Worm (Caenorhabditis elegans) whole organism, young adult: ENCODE results near the gene mboa-4.

Experiments used
- B0035.1 ChIP-seq: sonication (generic microtip); optimal IDR thresholded peaks from 2 replicates; lab custom pipeline; 2016; ENCODE audit warnings: missing genetic modification characterization, mild to moderate bottlenecking, missing compliant biosample characterization, missing genotype, missing genetic modification reagents
- B0261.1 ChIP-seq: sonication (generic microtip); optimal IDR thresholded peaks from 2 replicates; lab custom pipeline; 2016; ENCODE audit warnings: mild to moderate bottlenecking, missing genetic modification characterization, moderate library complexity, missing compliant biosample characterization
- C17E4.6 ChIP-seq: fragments of 200-800 bp; sonication (Bioruptor generic); IDR thresholded peaks from 2 replicates; pipeline ENCODE4 v1.3.6; 2022; ENCODE audit warnings: missing genetic modification reagents, missing genetic modification characterization, missing compliant biosample characterization
- D2030.7 ChIP-seq: fragments of 200-800 bp; sonication (Bioruptor generic); IDR thresholded peaks from 2 replicates; pipeline ENCODE4 v1.3.6; 2022; ENCODE audit warnings: missing genetic modification reagents, missing genetic modification characterization, missing compliant biosample characterization
- T07F8.4 ChIP-seq: sonication (generic microtip); optimal IDR thresholded peaks from 2 replicates; lab custom pipeline; 2016; ENCODE audit warnings: mild to moderate bottlenecking, missing genetic modification characterization, moderate library complexity, missing compliant biosample characterization
- aptf-2 ChIP-seq: fragments of 200-800 bp; sonication (Bioruptor generic); conservative IDR thresholded peaks from 2 replicates; pipeline ENCODE4 v1.3.6; 2022; ENCODE audit warnings: missing genetic modification reagents, missing genetic modification characterization, missing compliant biosample characterization
- atf-7 ChIP-seq: sonication (generic microtip); optimal IDR thresholded peaks from 2 replicates; lab custom pipeline; 2017; ENCODE audit warnings: mild to moderate bottlenecking, missing genetic modification characterization, missing compliant biosample characterization
- bed-2 ChIP-seq: fragments of 200-800 bp; sonication (Bioruptor generic); IDR thresholded peaks from 2 replicates; pipeline ENCODE4 v1.3.6; 2022; ENCODE audit warnings: missing genetic modification reagents, missing genetic modification characterization, missing compliant biosample characterization
- ceh-58 ChIP-seq: fragments of 200-800 bp; sonication (Bioruptor generic); IDR thresholded peaks from 2 replicates; pipeline ENCODE4 v1.3.6; 2022; ENCODE audit warnings: missing genetic modification characterization, missing compliant biosample characterization
- ceh-91 ChIP-seq: fragments of 200-800 bp; sonication (Bioruptor generic); IDR thresholded peaks from 2 replicates; pipeline ENCODE4 v1.3.6; 2022; ENCODE audit warnings: missing genetic modification reagents, missing genetic modification characterization, missing compliant biosample characterization
- dox-1 ChIP-seq: fragments of 200-800 bp; sonication (Bioruptor generic); IDR thresholded peaks from 2 replicates; pipeline ENCODE4 v1.3.6; 2022; ENCODE audit warnings: missing genetic modification reagents, missing genetic modification characterization, missing compliant biosample characterization
- dpff-1 ChIP-seq: sonication (generic microtip); optimal IDR thresholded peaks from 2 replicates; lab custom pipeline; 2017; ENCODE audit warnings: mild to moderate bottlenecking, missing genetic modification characterization, missing compliant biosample characterization
- egl-18 ChIP-seq: fragments of 200-800 bp; sonication (Bioruptor generic); IDR thresholded peaks from 2 replicates; pipeline ENCODE4 v1.3.6; 2022; ENCODE audit warnings: missing genetic modification reagents, missing genetic modification characterization, missing compliant biosample characterization
- egl-44 ChIP-seq: fragments of 200-800 bp; sonication (Bioruptor generic); IDR thresholded peaks from 2 replicates; pipeline ENCODE4 v1.3.6; 2022; ENCODE audit warnings: missing genetic modification reagents, missing genetic modification characterization, missing compliant biosample characterization
- egrh-3 ChIP-seq: fragments of 200-800 bp; sonication (Bioruptor generic); IDR thresholded peaks from 2 replicates; pipeline ENCODE4 v1.3.6; 2022; ENCODE audit warnings: missing genetic modification reagents, missing genetic modification characterization, missing compliant biosample characterization
- ekl-4 ChIP-seq: fragments of 200-800 bp; sonication (Bioruptor generic); IDR thresholded peaks from 2 replicates; pipeline ENCODE4 v1.3.6; 2022; ENCODE audit warnings: missing genetic modification reagents, missing genetic modification characterization, missing compliant biosample characterization
- ets-4 ChIP-seq: fragments of 200-800 bp; sonication (Bioruptor generic); optimal IDR thresholded peaks from 2 replicates; lab custom pipeline; 2018; ENCODE audit warnings: mild to moderate bottlenecking, missing genetic modification characterization, missing compliant biosample characterization
- hmg-20 ChIP-seq: fragments of 200-800 bp; sonication (Bioruptor generic); IDR thresholded peaks from 2 replicates; pipeline ENCODE4 v1.3.6; 2022; ENCODE audit warnings: missing genetic modification reagents, missing genetic modification characterization, missing compliant biosample characterization
- hsf-1 ChIP-seq: fragments of 200-800 bp; sonication (Bioruptor generic); IDR thresholded peaks from 2 replicates; pipeline ENCODE4 v1.3.6; 2022; ENCODE audit warnings: missing genetic modification reagents, missing genetic modification characterization, missing compliant biosample characterization
- let-526 ChIP-seq: fragments of 200-800 bp; sonication (Bioruptor generic); IDR thresholded peaks from 2 replicates; pipeline ENCODE4 v1.3.6; 2022; ENCODE audit warnings: missing genetic modification reagents, missing genetic modification characterization, missing compliant biosample characterization
- let-607 ChIP-seq, 2 experiments: fragments of 200-800 bp in 1 of 2; sonication (Bioruptor generic) in 1 of 2; sonication (generic microtip) in 1 of 2; optimal IDR thresholded peaks; 2 replicates each; lab custom pipeline; 2016 to 2018; ENCODE audit warnings: mild to moderate bottlenecking in 2 of 2, missing compliant biosample characterization in 2 of 2, missing genetic modification characterization in 2 of 2, moderate library complexity in 2 of 2, missing genotype in 1 of 2
- lin-54 ChIP-seq: fragments of 200-800 bp; sonication (Bioruptor generic); optimal IDR thresholded peaks from 2 replicates; lab custom pipeline; 2018; ENCODE audit warnings: mild to moderate bottlenecking, missing genetic modification characterization, missing compliant biosample characterization
- lsy-27 ChIP-seq: sonication (generic microtip); optimal IDR thresholded peaks from 2 replicates; lab custom pipeline; 2017; ENCODE audit warnings: missing genetic modification characterization, mild to moderate bottlenecking, missing compliant biosample characterization, antibody characterized with exemption, missing genotype, borderline replicate concordance; ENCODE audit not compliant: insufficient read depth
- madf-3 ChIP-seq: fragments of 200-800 bp; sonication (Bioruptor generic); IDR thresholded peaks from 2 replicates; pipeline ENCODE4 v1.3.6; 2022; ENCODE audit warnings: missing genetic modification reagents, missing genetic modification characterization, missing compliant biosample characterization
- madf-6 ChIP-seq: fragments of 200-800 bp; sonication (Bioruptor generic); IDR thresholded peaks from 2 replicates; pipeline ENCODE4 v1.3.6; 2022; ENCODE audit warnings: missing genetic modification reagents, missing genetic modification characterization, missing compliant biosample characterization
- mxl-1 ChIP-seq: sonication (generic microtip); optimal IDR thresholded peaks from 2 replicates; lab custom pipeline; 2016; ENCODE audit warnings: missing genetic modification characterization, missing compliant biosample characterization
- nfya-1 ChIP-seq: sonication (generic microtip); optimal IDR thresholded peaks from 2 replicates; lab custom pipeline; 2017; ENCODE audit warnings: antibody characterized with exemption, missing compliant biosample characterization, missing genetic modification characterization, borderline replicate concordance; ENCODE audit not compliant: insufficient read depth
- nfyb-1 ChIP-seq: fragments of 200-800 bp; sonication (Bioruptor generic); IDR thresholded peaks from 2 replicates; pipeline ENCODE4 v1.3.6; 2022; ENCODE audit warnings: missing genetic modification reagents, missing genetic modification characterization, missing compliant biosample characterization
- nhr-90 ChIP-seq: sonication (generic microtip); optimal IDR thresholded peaks from 2 replicates; lab custom pipeline; 2016; ENCODE audit warnings: missing genotype, mild to moderate bottlenecking, missing genetic modification characterization, missing compliant biosample characterization
- pbrm-1 ChIP-seq: fragments of 200-800 bp; sonication (Bioruptor generic); IDR thresholded peaks from 2 replicates; pipeline ENCODE4 v1.3.6; 2022; ENCODE audit warnings: missing genetic modification reagents, missing genetic modification characterization, missing compliant biosample characterization
- rec-8 ChIP-seq, 2 experiments: sonication (generic microtip); optimal IDR thresholded peaks; 2 replicates each; lab custom pipeline; 2016; ENCODE audit warnings: mild to moderate bottlenecking in 2 of 2, missing genetic modification characterization in 2 of 2, missing genetic modification reagents in 2 of 2, missing genotype in 2 of 2, missing biosample characterization in 1 of 2, missing compliant biosample characterization in 1 of 2, moderate library complexity in 1 of 2
- repo-1 ChIP-seq: sonication (generic microtip); optimal IDR thresholded peaks from 2 replicates; lab custom pipeline; 2017; ENCODE audit warnings: mild to moderate bottlenecking, missing genetic modification characterization, missing compliant biosample characterization
- rpc-1 ChIP-seq, 2 experiments: fragments of 150-350 bp in 1 of 2; sonication (generic microtip) in 1 of 2; optimal IDR thresholded peaks; 2 replicates each; lab custom pipeline; 2014 to 2018; ENCODE audit warnings: missing biosample characterization in 1 of 2, missing genetic modification characterization in 1 of 2, missing genetic modification reagents in 1 of 2, missing genotype in 1 of 2
- snpc-1.1 ChIP-seq: sonication (generic microtip); optimal IDR thresholded peaks from 2 replicates; lab custom pipeline; 2017; ENCODE audit warnings: missing genetic modification characterization, mild to moderate bottlenecking, missing compliant biosample characterization, antibody characterized with exemption, moderate library complexity, missing genotype, missing genetic modification reagents; ENCODE audit not compliant: insufficient read depth
- snpc-4 ChIP-seq, 5 experiments: fragments of 150-350 bp in 1 of 5; sonication (generic microtip) in 4 of 5; optimal IDR thresholded peaks; 2 replicates each; lab custom pipeline; 2014 to 2018; ENCODE audit warnings: missing genetic modification characterization in 5 of 5, missing biosample characterization in 3 of 5, antibody characterized with exemption in 2 of 5, mild to moderate bottlenecking in 2 of 5, missing compliant biosample characterization in 2 of 5, missing genotype in 2 of 5, moderate library complexity in 2 of 5, missing genetic modification reagents in 1 of 5
- unc-130 ChIP-seq: sonication (generic microtip); optimal IDR thresholded peaks from 2 replicates; lab custom pipeline; 2016; ENCODE audit warnings: missing genetic modification reagents, missing genetic modification characterization, missing compliant biosample characterization
- unc-62 ChIP-seq: fragments of 150-350 bp; optimal IDR thresholded peaks from 2 replicates; lab custom pipeline; 2014; ENCODE audit warnings: missing biosample characterization, missing genetic modification reagents, missing genetic modification characterization
- xnd-1 ChIP-seq: sonication (generic microtip); optimal IDR thresholded peaks from 2 replicates; lab custom pipeline; 2016; ENCODE audit warnings: missing genotype, missing genetic modification reagents, missing genetic modification characterization, missing compliant biosample characterization
- ztf-18 ChIP-seq: sonication (generic microtip); optimal IDR thresholded peaks from 2 replicates; lab custom pipeline; 2016; ENCODE audit warnings: missing genotype, mild to moderate bottlenecking, missing genetic modification characterization, missing compliant biosample characterization
- ztf-22 ChIP-seq: fragments of 200-800 bp; sonication (Bioruptor generic); optimal IDR thresholded peaks from 2 replicates; lab custom pipeline; 2018; ENCODE audit warnings: mild to moderate bottlenecking, missing genetic modification characterization, moderate library complexity, missing compliant biosample characterization
- ztf-25 ChIP-seq: fragments of 200-800 bp; sonication (Bioruptor generic); IDR thresholded peaks from 2 replicates; pipeline ENCODE4 v1.3.6; 2022; ENCODE audit warnings: missing genetic modification reagents, missing genetic modification characterization, missing compliant biosample characterization
- ztf-3 ChIP-seq: fragments of 200-800 bp; sonication (Bioruptor generic); optimal IDR thresholded peaks from 2 replicates; lab custom pipeline; 2018; ENCODE audit warnings: mild to moderate bottlenecking, missing genetic modification characterization, missing compliant biosample characterization

mboa-4 gene

DNA sequence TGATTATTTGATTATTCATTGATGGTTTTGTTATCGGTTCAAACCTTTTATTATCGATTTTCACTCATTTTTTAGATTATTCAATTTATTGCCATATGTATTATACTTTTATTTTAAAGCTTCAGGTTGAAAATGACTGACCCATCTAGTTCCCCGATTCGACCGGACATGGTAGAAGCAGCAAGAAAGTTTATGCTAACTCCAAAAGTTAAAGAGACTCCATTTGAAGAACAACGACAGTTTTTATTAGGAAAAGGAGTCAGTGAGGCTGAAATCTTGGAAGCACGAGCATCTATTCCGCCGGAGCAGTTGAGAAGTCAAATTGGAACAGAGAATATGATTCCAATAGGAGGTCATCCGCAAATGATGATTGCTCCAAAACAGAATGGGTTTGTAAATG lies 23.2 kb upstream of the mboa-4 start, which contains the start of gene prx-14 (continued):
- TF ChIP-seq ceh-91 (GFP tag; lab: Robert Waterston, UW) (no peak), dpff-1 (tag; lab: Kevin White, UChicago) (no peak), repo-1 (tag; lab: Kevin White, UChicago) (peak; percentile 52), bed-2 (GFP tag; lab: Robert Waterston, UW) (no peak), D2030.7 (no peak), B0261.1 (no peak), mxl-1 (tag; lab: Kevin White, UChicago) (no peak), snpc-1.1 (tag; lab: Kevin White, UChicago) (no peak), egl-44 (no peak), lin-54 (GFP tag; lab: Kevin White, UChicago) (no peak), unc-62 (GFP tag; lab: Kevin White, UChicago) (no peak), pbrm-1 (GFP tag; lab: Robert Waterston, UW) (no peak), dox-1 (GFP tag; lab: Robert Waterston, UW) (no peak), nfya-1 (tag; lab: Kevin White, UChicago) (no peak), nfyb-1 (GFP tag; lab: Robert Waterston, UW) (no peak), ztf-3 (GFP tag; lab: Kevin White, UChicago) (no peak), egl-18 (GFP tag; lab: Robert Waterston, UW) (no peak), nhr-90 (tag; lab: Kevin White, UChicago) (no peak), unc-130 (GFP tag; lab: Kevin White, UChicago) (no peak)

DNA sequence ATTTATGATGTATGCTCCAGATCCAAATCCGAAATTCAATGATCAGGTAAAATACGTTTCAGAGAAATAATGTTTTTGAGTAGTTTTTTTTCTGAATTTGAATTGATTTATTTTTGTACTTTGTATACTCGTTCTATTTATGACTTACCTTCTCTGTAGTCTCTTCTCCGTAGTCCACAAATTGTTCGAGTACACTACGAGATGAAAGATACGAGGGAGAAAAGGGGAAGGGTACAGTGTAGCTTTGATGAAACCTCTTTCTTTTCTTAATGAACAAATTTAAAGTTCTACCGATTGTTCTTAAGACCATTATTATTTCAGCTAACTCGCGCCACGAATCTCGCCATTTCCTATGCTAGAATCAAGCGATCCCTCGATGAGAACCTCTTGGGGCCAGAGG lies 20.3 kb upstream of the mboa-4 start:
- TF ChIP-seq dpff-1 (tag; lab: Kevin White, UChicago) (no peak), T07F8.4 (tag; lab: Kevin White, UChicago) (no peak), rpc-1 (optimal IDR thresholded peaks at IDR 0.05; lab: Kevin White, UChicago) (no peak), rpc-1 (tag; optimal IDR thresholded peaks at IDR 0.05; lab: Kevin White, UChicago) (no peak), ztf-18 (tag; lab: Kevin White, UChicago) (no peak), egl-18 (GFP tag; lab: Robert Waterston, UW) (no peak), madf-6 (no peak), rec-8 (tag; optimal IDR thresholded peaks at IDR 0.05; lab: Kevin White, UChicago) (no peak), ets-4 (GFP tag; lab: Kevin White, UChicago) (no peak), lsy-27 (tag; lab: Kevin White, UChicago) (no peak), hsf-1 (GFP tag; lab: Robert Waterston, UW) (no peak; the same call in 1 of the 2 replicates), ceh-58 (GFP tag; lab: Robert Waterston, UW) (no peak)

DNA sequence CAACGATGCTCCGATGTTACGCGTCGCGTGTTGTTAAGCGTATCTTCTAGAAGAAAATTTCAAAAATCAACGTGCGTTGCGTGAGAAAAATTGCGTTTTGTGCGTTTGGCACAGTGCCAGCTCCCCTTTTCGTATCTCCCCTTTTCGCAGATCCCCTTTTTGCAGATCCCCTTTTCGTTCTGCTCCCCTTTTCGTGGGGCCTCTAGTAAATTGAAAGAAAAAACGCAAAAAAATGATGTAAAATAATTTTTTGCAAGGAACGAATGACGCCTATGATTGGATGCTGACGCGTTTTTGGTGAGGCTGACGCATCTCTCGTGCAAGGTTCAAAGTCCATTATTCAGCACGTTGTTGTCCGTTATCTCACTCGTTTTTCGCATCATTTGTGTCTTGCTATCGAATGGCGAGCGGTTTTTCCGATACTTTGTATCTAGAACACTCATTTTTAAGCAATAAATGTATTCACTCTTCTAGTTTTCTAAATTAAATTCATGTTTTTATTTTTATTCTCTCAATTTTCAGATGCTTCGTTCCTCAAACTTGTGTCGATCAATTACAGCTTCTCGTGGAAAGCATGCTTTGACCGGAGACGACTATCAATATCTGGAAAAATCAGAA lies 19.4 kb upstream of the mboa-4 start, which contains the start of gene cpt-2:
Gene cpt-2, plus strand, starts transcription at position 523 of the 618 bp plus-strand sequence.
- TF ChIP-seq hmg-20 (GFP tag; lab: Robert Waterston, UW) (peak; percentile 84; the same call in 1 of the 2 replicates), madf-6 (peak; percentile 82), madf-3 (GFP tag; lab: Robert Waterston, UW) (peak; percentile 90), D2030.7 (peak; percentile 95), C17E4.6 (GFP tag; lab: Robert Waterston, UW) (peak; percentile 88), xnd-1 (peak; percentile 44), snpc-4 (GFP tag; optimal IDR thresholded peaks at IDR 0.05; lab: Kevin White, UChicago) (peak; percentile 13), snpc-4 (tag; optimal IDR thresholded peaks at IDR 0.05; lab: Kevin White, UChicago) (peak; percentile 27 to 71 (median 62)), ztf-22 (GFP tag; lab: Kevin White, UChicago) (peak; percentile 16), egl-44 (peak; percentile 92), atf-7 (tag; lab: Kevin White, UChicago) (peak; percentile 73), aptf-2 (GFP tag; lab: Robert Waterston, UW) (0 out of 2 replicates have a peak, but pooled peaks have one; percentile 38), let-607 (tag; optimal IDR thresholded peaks at IDR 0.05; lab: Kevin White, UChicago) (peak; percentile 22 to 65), ztf-18 (tag; lab: Kevin White, UChicago) (peak; percentile 97), B0035.1 (peak; percentile 54), ekl-4 (GFP tag; lab: Robert Waterston, UW) (peak; percentile 86; the same call in 1 of the 2 replicates), ztf-25 (GFP tag; lab: Robert Waterston, UW) (0 out of 2 replicates have a peak, but pooled peaks have one; percentile 35), let-526 (GFP tag; lab: Robert Waterston, UW) (peak; percentile 90), egrh-3 (peak; percentile 81)
